Worm (Caenorhabditis elegans) whole organism, early embryonic: ENCODE data around the gene clec-76.

Experiments used
- B0310.2 ChIP-seq: sonication (generic microtip); optimal IDR thresholded peaks from 2 replicates; lab custom pipeline; 2016; ENCODE audit warnings: mild to moderate bottlenecking, missing genetic modification characterization, missing compliant biosample characterization
- F13C5.2 ChIP-seq: sonication (generic microtip); optimal IDR thresholded peaks from 2 replicates; lab custom pipeline; 2017; ENCODE audit warnings: mild to moderate bottlenecking, missing genetic modification characterization, inconsistent platforms, missing compliant biosample characterization
- aly-1 ChIP-seq: sonication (generic microtip); optimal IDR thresholded peaks from 2 replicates; lab custom pipeline; 2016; ENCODE audit warnings: missing genetic modification characterization, missing compliant biosample characterization
- ama-1 ChIP-seq: fragments of 150-350 bp; optimal IDR thresholded peaks from 2 replicates; lab custom pipeline; 2014
- ceh-13 ChIP-seq: fragments of 200-800 bp; sonication (Bioruptor generic); optimal IDR thresholded peaks from 2 replicates; lab custom pipeline; 2018; ENCODE audit warnings: mild to moderate bottlenecking, missing genetic modification characterization, missing compliant biosample characterization
- ceh-36 ChIP-seq: sonication (generic microtip); optimal IDR thresholded peaks from 2 replicates; lab custom pipeline; 2016; ENCODE audit warnings: missing genetic modification characterization, inconsistent platforms, missing compliant biosample characterization
- ets-7 ChIP-seq: sonication (generic microtip); optimal IDR thresholded peaks from 2 replicates; lab custom pipeline; 2016; ENCODE audit warnings: missing genotype, missing genetic modification characterization, missing compliant biosample characterization
- flt-1 ChIP-seq: fragments of 200-800 bp; sonication (Bioruptor generic); IDR thresholded peaks from 2 replicates; pipeline ENCODE4 v1.3.6; 2022; ENCODE audit warnings: missing genetic modification characterization, missing compliant biosample characterization
- hmbx-1 ChIP-seq: sonication (generic microtip); optimal IDR thresholded peaks from 2 replicates; lab custom pipeline; 2016; ENCODE audit warnings: mild to moderate bottlenecking, missing genetic modification characterization, missing compliant biosample characterization
- hmg-4 ChIP-seq: fragments of 200-800 bp; sonication (Bioruptor generic); optimal IDR thresholded peaks from 2 replicates; lab custom pipeline; 2018; ENCODE audit warnings: mild to moderate bottlenecking, missing genetic modification characterization, missing compliant biosample characterization
- hnd-1 ChIP-seq: sonication (generic microtip); optimal IDR thresholded peaks from 2 replicates; lab custom pipeline; 2016; ENCODE audit warnings: missing genetic modification characterization, missing compliant biosample characterization
- pes-1 ChIP-seq: fragments of 200-800 bp; sonication (Bioruptor generic); IDR thresholded peaks from 2 replicates; pipeline ENCODE4 v1.3.6; 2022; ENCODE audit warnings: missing genetic modification reagents, missing genetic modification characterization, missing compliant biosample characterization
- scrt-1 ChIP-seq: fragments of 200-800 bp; sonication (Bioruptor generic); IDR thresholded peaks from 2 replicates; pipeline ENCODE4 v1.3.6; 2022; ENCODE audit warnings: missing genetic modification characterization, missing compliant biosample characterization
- sea-1 ChIP-seq: fragments of 200-800 bp; sonication (Bioruptor generic); conservative IDR thresholded peaks from 2 replicates; pipeline ENCODE4 v1.3.6; 2022; ENCODE audit warnings: missing genetic modification characterization, missing compliant biosample characterization
- tbx-11 ChIP-seq: fragments of 200-800 bp; sonication (Bioruptor generic); IDR thresholded peaks from 2 replicates; pipeline ENCODE4 v1.3.6; 2022; ENCODE audit warnings: missing genetic modification characterization, missing compliant biosample characterization
- tbx-37 ChIP-seq: fragments of 200-800 bp; sonication (Bioruptor generic); conservative IDR thresholded peaks from 2 replicates; pipeline ENCODE4 v1.3.6; 2022; ENCODE audit warnings: missing genetic modification reagents, missing genetic modification characterization, missing compliant biosample characterization
- tra-4 ChIP-seq: sonication (generic microtip); optimal IDR thresholded peaks from 2 replicates; lab custom pipeline; 2017; ENCODE audit warnings: missing genetic modification characterization, missing compliant biosample characterization

The clec-76 gene

ce11 chrIV:3960396-3960795 is 4.7 kb upstream of the clec-76 start, which contains the start of gene clec-75:
Gene clec-75 (plus strand): TSS chrIV:3960734.
- TF ChIP-seq scrt-1 (GFP tag; lab: Robert Waterston, UW) (no peak), flt-1 (no peak), tra-4 (no peak), B0310.2 (no peak), F13C5.2 (tag; lab: Kevin White, UChicago) (no peak), hmbx-1 (tag; lab: Kevin White, UChicago) (no peak), ceh-13 (GFP tag; lab: Kevin White, UChicago) (no peak), hnd-1 (tag; lab: Kevin White, UChicago) (no peak), pes-1 (no peak)

ce11 chrIV:3962584-3962983 is 2.5 kb upstream of the clec-76 start, which contains the start of gene Y46C8AM.1:
Gene Y46C8AM.1 (plus strand): TSS chrIV:3962884.
- TF ChIP-seq aly-1 (tag; lab: Kevin White, UChicago) (no peak), tbx-11 (GFP tag; lab: Robert Waterston, UW) (no peak), ets-7 (tag; lab: Kevin White, UChicago) (no peak), B0310.2 (no peak), ama-1 (lab: Kevin White, UChicago) (no peak), hmg-4 (no peak), ceh-13 (GFP tag; lab: Kevin White, UChicago) (no peak), scrt-1 (GFP tag; lab: Robert Waterston, UW) (no peak), hmbx-1 (tag; lab: Kevin White, UChicago) (no peak), flt-1 (no peak)

ce11 chrIV:3963498-3963897 is 1.5 kb upstream of the clec-76 start:
- no peak for TF ChIP-seq pes-1
- no peak for TF ChIP-seq sea-1 (GFP tag; lab: Robert Waterston, UW)
- no peak for TF ChIP-seq hnd-1 (tag; lab: Kevin White, UChicago)
- TF ChIP-seq ceh-13 (GFP tag; lab: Kevin White, UChicago) = no peak
- TF ChIP-seq aly-1 (tag; lab: Kevin White, UChicago) = no peak
- no peak for TF ChIP-seq flt-1
- TF ChIP-seq hmbx-1 (tag; lab: Kevin White, UChicago) = no peak
- no peak for TF ChIP-seq tbx-37 (GFP tag; lab: Robert Waterston, UW)
- no peak for TF ChIP-seq ceh-36 (tag; lab: Kevin White, UChicago)
- TF ChIP-seq ama-1 (lab: Kevin White, UChicago) = no peak
- no peak for TF ChIP-seq tra-4
- no peak for TF ChIP-seq tbx-11 (GFP tag; lab: Robert Waterston, UW)
- no peak for TF ChIP-seq hmg-4
- no peak for TF ChIP-seq B0310.2
- no peak for TF ChIP-seq ets-7 (tag; lab: Kevin White, UChicago)
- TF ChIP-seq F13C5.2 (tag; lab: Kevin White, UChicago) = no peak
- TF ChIP-seq scrt-1 (GFP tag; lab: Robert Waterston, UW) = no peak

ce11 chrIV:3973049-3973448 is 8.0 kb downstream of the clec-76 start, which contains the start of gene clec-79:
Gene clec-79 (plus strand): TSS chrIV:3973349.
- TF ChIP-seq ceh-13 (GFP tag; lab: Kevin White, UChicago) (no peak), flt-1 (no peak), hnd-1 (tag; lab: Kevin White, UChicago) (no peak), tbx-11 (GFP tag; lab: Robert Waterston, UW) (no peak), F13C5.2 (tag; lab: Kevin White, UChicago) (no peak), B0310.2 (no peak), scrt-1 (GFP tag; lab: Robert Waterston, UW) (no peak), tra-4 (no peak), ama-1 (lab: Kevin White, UChicago) (no peak), ets-7 (tag; lab: Kevin White, UChicago) (no peak), hmbx-1 (tag; lab: Kevin White, UChicago) (no peak), pes-1 (no peak), sea-1 (GFP tag; lab: Robert Waterston, UW) (no peak), aly-1 (tag; lab: Kevin White, UChicago) (no peak), ceh-36 (tag; lab: Kevin White, UChicago) (no peak), tbx-37 (GFP tag; lab: Robert Waterston, UW) (no peak), hmg-4 (no peak)

ce11 chrIV:3977965-3978523 is 13.0 kb downstream of the clec-76 start, which contains the start of gene srh-220:
Gene srh-220 (minus strand): TSS chrIV:3978015.
- no peak for TF ChIP-seq aly-1 (tag; lab: Kevin White, UChicago)
- no peak for TF ChIP-seq tra-4
- no peak for TF ChIP-seq tbx-11 (GFP tag; lab: Robert Waterston, UW)
- TF ChIP-seq pes-1 = no peak
- TF ChIP-seq ama-1 (lab: Kevin White, UChicago) = no peak
- no peak for TF ChIP-seq tbx-37 (GFP tag; lab: Robert Waterston, UW)
- TF ChIP-seq ets-7 (tag; lab: Kevin White, UChicago) = no peak
- TF ChIP-seq sea-1 (GFP tag; lab: Robert Waterston, UW) = no peak

ce11 chrIV:3979525-3979924 is 14.5 kb downstream of the clec-76 start, which contains the start of gene srh-222:
Gene srh-222 (plus strand): TSS chrIV:3979825.
- no peak for TF ChIP-seq B0310.2
- no peak for TF ChIP-seq sea-1 (GFP tag; lab: Robert Waterston, UW)
- TF ChIP-seq tbx-37 (GFP tag; lab: Robert Waterston, UW) = no peak
- TF ChIP-seq tbx-11 (GFP tag; lab: Robert Waterston, UW) = no peak
- no peak for TF ChIP-seq hmbx-1 (tag; lab: Kevin White, UChicago)
- no peak for TF ChIP-seq ceh-13 (GFP tag; lab: Kevin White, UChicago)
- no peak for TF ChIP-seq aly-1 (tag; lab: Kevin White, UChicago)
- no peak for TF ChIP-seq hnd-1 (tag; lab: Kevin White, UChicago)
- TF ChIP-seq tra-4 = no peak
- no peak for TF ChIP-seq ama-1 (lab: Kevin White, UChicago)
- TF ChIP-seq F13C5.2 (tag; lab: Kevin White, UChicago) = no peak
- TF ChIP-seq flt-1 = no peak
- TF ChIP-seq ets-7 (tag; lab: Kevin White, UChicago) = no peak

ce11 chrIV:3981601-3982000 is 16.6 kb downstream of the clec-76 start, which contains the start of gene srh-223:
Gene srh-223 (plus strand): TSS chrIV:3981901.
- TF ChIP-seq hmg-4 = no peak
- no peak for TF ChIP-seq aly-1 (tag; lab: Kevin White, UChicago)
